Fruit fly (Drosophila melanogaster) whole organism, pupa: Measurements from ENCODE around the gene del.

Source experiments
- CG10348 ChIP-seq: fragments of 200-800 bp; sonication (Bioruptor generic); IDR thresholded peaks from 2 replicates; pipeline ENCODE4 v1.3.6; 2022; ENCODE audit warnings: missing biosample characterization, missing genetic modification characterization
- CG12605 ChIP-seq: fragments of 200-800 bp; sonication (Bioruptor generic); IDR thresholded peaks from 2 replicates; pipeline ENCODE4 v1.3.6; 2022; ENCODE audit warnings: missing biosample characterization, missing genetic modification characterization
- CG13204 ChIP-seq: fragments of 200-800 bp; sonication (Bioruptor generic); optimal IDR thresholded peaks from 2 replicates; lab custom pipeline; 2018; ENCODE audit warnings: missing biosample characterization, mild to moderate bottlenecking, missing genetic modification characterization, moderate library complexity
- CG14655 ChIP-seq: fragments of 200-800 bp; sonication (Bioruptor generic); optimal IDR thresholded peaks from 3 replicates; lab custom pipeline; 2017; ENCODE audit warnings: mild to moderate bottlenecking, missing biosample characterization, missing genetic modification reagents, missing genetic modification characterization
- CG15710 ChIP-seq: fragments of 200-800 bp; sonication (Bioruptor generic); optimal IDR thresholded peaks from 2 replicates; lab custom pipeline; 2018; ENCODE audit warnings: missing biosample characterization, mild to moderate bottlenecking, missing genetic modification characterization, moderate library complexity
- CG17806 ChIP-seq: fragments of 200-800 bp; sonication (Bioruptor generic); optimal IDR thresholded peaks from 2 replicates; lab custom pipeline; 2018; ENCODE audit warnings: missing biosample characterization, mild to moderate bottlenecking, missing genetic modification characterization, moderate library complexity
- CG32121 ChIP-seq: fragments of 200-800 bp; sonication (Bioruptor generic); IDR thresholded peaks from 2 replicates; pipeline ENCODE4 v1.3.6; 2022; ENCODE audit warnings: missing biosample characterization, missing genetic modification characterization
- CG34367 ChIP-seq: fragments of 200-800 bp; sonication (Bioruptor generic); optimal IDR thresholded peaks from 2 replicates; lab custom pipeline; 2018; ENCODE audit warnings: missing biosample characterization, mild to moderate bottlenecking, missing genetic modification characterization
- CG4496 ChIP-seq: fragments of 200-800 bp; sonication (Bioruptor generic); IDR thresholded peaks from 3 replicates; pipeline ENCODE4 v1.3.6; 2022; ENCODE audit warnings: missing biosample characterization, missing genetic modification characterization
- CG8159 ChIP-seq: fragments of 200-800 bp; sonication (Bioruptor generic); optimal IDR thresholded peaks from 3 replicates; lab custom pipeline; 2018; ENCODE audit warnings: missing biosample characterization, mild to moderate bottlenecking, missing genetic modification characterization, moderate library complexity
- CG8301 ChIP-seq: fragments of 200-800 bp; sonication (Bioruptor generic); optimal IDR thresholded peaks from 2 replicates; lab custom pipeline; 2018; ENCODE audit warnings: missing biosample characterization, mild to moderate bottlenecking, missing genetic modification characterization
- CG9948 ChIP-seq: fragments of 200-800 bp; sonication (Bioruptor generic); optimal IDR thresholded peaks from 2 replicates; lab custom pipeline; 2018; ENCODE audit warnings: missing biosample characterization, mild to moderate bottlenecking, missing genetic modification characterization, moderate library complexity
- D1 ChIP-seq: fragments of 200-800 bp; sonication (Bioruptor generic); optimal IDR thresholded peaks from 2 replicates; lab custom pipeline; 2018; ENCODE audit warnings: missing biosample characterization, mild to moderate bottlenecking, missing genetic modification characterization, moderate library complexity
- EcR ChIP-seq: fragments of 200-800 bp; sonication (Bioruptor generic); optimal IDR thresholded peaks from 3 replicates; lab custom pipeline; 2019; ENCODE audit warnings: missing biosample characterization, missing genetic modification characterization, mild to moderate bottlenecking, moderate library complexity, missing genetic modification reagents
- Ets98B ChIP-seq: fragments of 200-800 bp; sonication (Bioruptor generic); IDR thresholded peaks from 2 replicates; pipeline ENCODE4 v1.3.6; 2022; ENCODE audit warnings: missing biosample characterization, missing genetic modification characterization
- Pif1A ChIP-seq: fragments of 200-800 bp; sonication (Bioruptor generic); optimal IDR thresholded peaks from 3 replicates; lab custom pipeline; 2016; ENCODE audit warnings: missing biosample characterization, missing genetic modification characterization
- Pif1B ChIP-seq: fragments of 200-800 bp; sonication (Bioruptor generic); optimal IDR thresholded peaks from 3 replicates; lab custom pipeline; 2016; ENCODE audit warnings: missing biosample characterization, missing genetic modification characterization
- Snoo ChIP-seq: fragments of 200-800 bp; sonication (Bioruptor generic); optimal IDR thresholded peaks from 3 replicates; lab custom pipeline; 2017; ENCODE audit warnings: missing biosample characterization, mild to moderate bottlenecking, missing genetic modification characterization, inconsistent platforms
- fd96Ca ChIP-seq: fragments of 200-800 bp; sonication (Bioruptor generic); IDR thresholded peaks from 3 replicates; pipeline ENCODE4 v1.3.6; 2022; ENCODE audit warnings: missing biosample characterization, missing genetic modification characterization
- gl ChIP-seq: fragments of 200-800 bp; sonication (Bioruptor generic); optimal IDR thresholded peaks from 2 replicates; lab custom pipeline; 2018; ENCODE audit warnings: missing biosample characterization, mild to moderate bottlenecking, missing genetic modification characterization
- rn ChIP-seq: fragments of 200-800 bp; sonication (Bioruptor generic); IDR thresholded peaks from 2 replicates; pipeline ENCODE4 v1.3.6; 2022; ENCODE audit warnings: missing biosample characterization, missing genetic modification characterization

Gene del

DNA sequence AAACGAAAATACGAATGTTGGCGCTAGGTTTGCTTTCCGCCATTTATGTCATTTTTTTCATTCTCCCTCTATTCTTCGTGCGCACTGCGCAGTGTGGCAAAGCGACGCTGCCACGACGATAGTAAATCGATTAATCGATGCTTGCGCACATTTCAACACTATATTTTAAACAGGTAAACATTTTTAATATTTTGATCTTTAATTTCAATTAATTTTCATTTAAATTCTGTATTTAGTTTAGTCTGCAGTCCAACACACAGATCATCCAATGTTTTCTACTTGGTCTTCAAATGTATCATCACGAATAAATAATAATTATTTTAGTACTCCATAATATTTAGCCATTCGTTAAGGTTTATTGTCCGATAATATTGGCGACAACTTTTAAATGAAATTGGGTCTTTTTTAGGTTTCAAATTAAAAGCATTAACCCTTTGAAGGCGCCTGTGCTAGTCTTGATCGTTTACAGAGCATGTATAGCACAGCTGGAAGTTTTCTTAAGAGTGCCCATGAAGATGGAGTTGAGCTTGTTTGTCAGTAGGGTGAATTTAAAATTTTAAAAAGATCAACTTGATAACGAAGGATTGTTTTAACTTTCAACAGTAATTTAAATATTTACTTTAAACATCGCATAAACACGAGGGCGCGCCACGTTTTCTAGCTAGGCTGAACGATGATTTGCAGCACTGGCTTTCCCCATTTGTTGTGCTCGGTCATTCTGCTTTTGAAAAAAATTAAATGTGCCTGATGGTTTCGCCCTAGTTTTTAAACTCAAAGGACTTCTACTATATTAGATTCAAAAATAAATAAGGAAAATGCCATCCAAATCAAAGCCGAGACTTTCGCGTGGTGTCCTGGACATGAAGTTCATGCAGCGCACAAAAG, 8.1 kb upstream of the del start, which contains the start of the genes Mpp6 and E2f2:
Gene Mpp6 (plus strand): TSS at position 133 of the 885 bp plus-strand sequence.
Gene E2f2 (minus strand): TSS at position 594 of the 885 bp plus-strand sequence.
- TF ChIP-seq rn (peak; percentile 31; the same call in 1 of the 2 replicates), CG17806 (tag; lab: Kevin White, UChicago) (no peak), Ets98B (GFP tag; lab: Robert Waterston, UW) (peak; percentile 29; the same call in 1 of the 2 replicates), CG15710 (peak; percentile 4), CG12605 (GFP tag; lab: Robert Waterston, UW) (no peak), Pif1B (GFP tag; lab: Kevin White, UChicago) (no peak), CG8301 (tag; lab: Kevin White, UChicago) (no peak), Pif1A (no peak), Snoo (tag; lab: Kevin White, UChicago) (peak; percentile 27)

DNA sequence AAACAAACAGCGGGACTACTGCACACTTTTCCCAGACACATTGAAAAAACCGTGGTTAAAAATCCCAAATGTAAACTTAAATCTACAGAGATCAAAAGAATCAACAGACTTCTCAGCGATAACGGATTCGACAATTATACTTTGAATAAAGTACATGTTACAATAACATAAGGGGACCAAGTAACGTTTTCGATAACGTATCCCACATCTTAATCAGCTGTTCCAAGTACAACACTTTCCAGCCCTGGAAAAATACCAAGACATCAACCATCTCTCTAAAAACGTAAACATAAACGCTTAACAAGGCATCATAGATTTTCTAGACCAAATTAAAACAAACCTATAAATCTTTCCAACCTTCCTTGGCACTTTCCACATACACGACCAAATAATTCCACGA, 5.5 kb upstream of the del start:
- TF ChIP-seq CG17806 (tag; lab: Kevin White, UChicago) (no peak), CG13204 (no peak), Pif1B (GFP tag; lab: Kevin White, UChicago) (no peak), gl (no peak), CG10348 (no peak), Ets98B (GFP tag; lab: Robert Waterston, UW) (no peak), D1 (no peak), rn (no peak), CG12605 (GFP tag; lab: Robert Waterston, UW) (no peak), fd96Ca (no peak), CG32121 (no peak), CG34367 (no peak)

dm6 chr2L:21149053-21149452, 707 bp upstream of the del start:
- TF ChIP-seq CG15710 (peak; percentile 31), CG4496 (GFP tag; lab: Robert Waterston, UW) (0 out of 3 replicates have a peak, but pooled peaks have one; percentile 17), CG8159 (tag; lab: Kevin White, UChicago) (no peak), Pif1A (no peak), CG9948 (tag; lab: Kevin White, UChicago) (no peak), CG12605 (GFP tag; lab: Robert Waterston, UW) (peak; percentile 55), Snoo (tag; lab: Kevin White, UChicago) (peak; percentile 32), CG34367 (peak; percentile 8), D1 (no peak), CG17806 (tag; lab: Kevin White, UChicago) (peak; percentile 49)

DNA sequence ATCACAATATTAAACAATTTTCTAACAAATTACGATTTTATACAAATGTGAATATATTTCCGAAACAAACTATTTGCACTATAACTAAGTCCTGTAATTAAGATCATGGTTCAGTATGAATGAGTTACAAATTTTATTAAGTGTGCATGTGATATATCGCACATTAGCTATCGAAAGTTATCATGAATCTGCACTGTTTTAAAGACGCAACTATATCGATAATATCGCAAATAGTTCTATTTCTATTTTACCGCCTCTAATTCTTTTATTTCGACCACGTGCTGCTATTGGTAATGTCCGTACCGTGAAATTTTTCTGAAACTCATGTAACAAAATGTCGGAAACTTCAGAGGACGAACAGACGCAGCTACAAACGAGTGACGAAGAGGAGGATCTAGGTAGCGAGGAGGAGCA, 5.4 kb downstream of the del start, which contains the start of gene pths:
Gene pths (plus strand): TSS at position 258 of the 414 bp plus-strand sequence.
- TF ChIP-seq rn, result no peak; the same call in 1 of the 2 replicates
- no peak for TF ChIP-seq Pif1B (GFP tag; lab: Kevin White, UChicago)
- no peak for TF ChIP-seq CG8301 (tag; lab: Kevin White, UChicago)
- TF ChIP-seq CG32121, result 0 out of 2 replicates have a peak, but pooled peaks have one; percentile 38
- TF ChIP-seq CG8159 (tag; lab: Kevin White, UChicago), result no peak
- no peak for TF ChIP-seq EcR (GFP tag; lab: Kevin White, UChicago)
- TF ChIP-seq CG34367, result peak; percentile 6
- TF ChIP-seq CG10348, result no peak
- no peak for TF ChIP-seq CG12605 (GFP tag; lab: Robert Waterston, UW)
- peak; percentile 5 for TF ChIP-seq CG17806 (tag; lab: Kevin White, UChicago)
- TF ChIP-seq gl, result no peak
- no peak for TF ChIP-seq CG9948 (tag; lab: Kevin White, UChicago)

dm6 chr2L:21142501-21142849, 5.9 kb downstream of the del start:
- TF ChIP-seq CG14655 (GFP tag; lab: Kevin White, UChicago) (no peak), rn (no peak), Snoo (tag; lab: Kevin White, UChicago) (no peak), CG8301 (tag; lab: Kevin White, UChicago) (no peak), CG9948 (tag; lab: Kevin White, UChicago) (no peak), CG34367 (no peak), EcR (GFP tag; lab: Kevin White, UChicago) (no peak), Ets98B (GFP tag; lab: Robert Waterston, UW) (no peak), CG15710 (no peak), CG13204 (no peak), CG10348 (no peak), fd96Ca (no peak)

- TF ChIP-seq CG32121, result no peak
- TF ChIP-seq EcR (GFP tag; lab: Kevin White, UChicago), result no peak
- no peak for TF ChIP-seq CG8301 (tag; lab: Kevin White, UChicago)
- no peak for TF ChIP-seq CG13204
- TF ChIP-seq CG12605 (GFP tag; lab: Robert Waterston, UW), result no peak
- no peak for TF ChIP-seq rn
- no peak for TF ChIP-seq D1
- no peak for TF ChIP-seq Pif1A
- no peak for TF ChIP-seq CG34367
- no peak for TF ChIP-seq Ets98B (GFP tag; lab: Robert Waterston, UW)
- TF ChIP-seq CG14655 (GFP tag; lab: Kevin White, UChicago), result no peak
- no peak for TF ChIP-seq fd96Ca
- TF ChIP-seq CG8159 (tag; lab: Kevin White, UChicago), result no peak
- no peak for TF ChIP-seq Snoo (tag; lab: Kevin White, UChicago)
- no peak for TF ChIP-seq CG9948 (tag; lab: Kevin White, UChicago)
- TF ChIP-seq gl, result no peak
- no peak for TF ChIP-seq CG17806 (tag; lab: Kevin White, UChicago)
- TF ChIP-seq, all 21 proteins: peak for 0
Measured at dm6 chr2L:21141714-21142500, 6.4 kb downstream of the del start, which contains the start of gene Dap160. TSS of gene Dap160 (minus strand) at chr2L:21142347.
